Worm (Caenorhabditis elegans) whole organism, L3 larva: ENCODE measurements around the gene rpl-12.

ENCODE experiments used
- jun-1 ChIP-seq: fragments of 150-350 bp; optimal IDR thresholded peaks from 2 replicates; lab custom pipeline; 2014; ENCODE audit warnings: missing biosample characterization, missing genetic modification reagents, missing genetic modification characterization
- lin-39 ChIP-seq: fragments of 150-350 bp; optimal IDR thresholded peaks from 2 replicates; lab custom pipeline; 2018; ENCODE audit warnings: missing biosample characterization, missing genetic modification reagents, missing genetic modification characterization
- mdl-1 ChIP-seq: fragments of 150-350 bp; optimal IDR thresholded peaks from 2 replicates; lab custom pipeline; 2014; ENCODE audit warnings: missing biosample characterization, missing genetic modification characterization
- nhr-23 ChIP-seq: fragments of 150-350 bp; optimal IDR thresholded peaks from 2 replicates; lab custom pipeline; 2014; ENCODE audit warnings: missing biosample characterization, missing genetic modification reagents, missing genetic modification characterization
- nhr-237 ChIP-seq: fragments of 150-350 bp; optimal IDR thresholded peaks from 2 replicates; lab custom pipeline; 2014; ENCODE audit warnings: missing biosample characterization, missing genetic modification characterization
- nhr-76 ChIP-seq: fragments of 150-350 bp; sonication (generic microtip); optimal IDR thresholded peaks from 5 replicates; lab custom pipeline; 2014; ENCODE audit warnings: missing biosample characterization, missing genetic modification characterization
- pqm-1 ChIP-seq: fragments of 150-350 bp; optimal IDR thresholded peaks from 2 replicates; lab custom pipeline; 2017; ENCODE audit warnings: missing biosample characterization, missing genetic modification characterization, inconsistent platforms
- snpc-4 ChIP-seq: fragments of 150-350 bp; optimal IDR thresholded peaks from 2 replicates; lab custom pipeline; 2014; ENCODE audit warnings: missing biosample characterization, missing genetic modification characterization

DNA sequence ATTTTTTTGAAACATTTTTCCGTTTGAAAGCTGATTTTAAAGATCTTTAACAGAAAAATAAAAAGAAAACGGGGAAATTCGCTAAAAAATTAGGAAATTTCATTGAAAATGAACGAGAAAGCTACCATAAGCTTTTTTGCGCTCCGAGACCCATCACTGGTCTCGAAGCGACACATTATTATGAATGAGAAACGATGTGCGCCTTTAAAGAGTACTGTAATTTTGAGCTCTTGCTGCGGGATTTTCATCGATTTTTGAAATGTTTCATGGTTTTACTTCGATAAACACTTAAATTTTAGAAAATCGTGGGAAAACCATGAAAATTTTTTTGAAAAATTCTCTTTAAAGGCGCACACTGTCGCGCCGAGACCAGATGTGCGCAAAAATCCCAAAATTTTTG lies 49.8 kb upstream of the rpl-12 start:
- TF ChIP-seq mdl-1 (no peak), nhr-76 (tag; lab: Kevin White, UChicago) (no peak), jun-1 (tag; lab: Kevin White, UChicago) (no peak), pqm-1 (no peak), nhr-23 (tag; lab: Kevin White, UChicago) (no peak), nhr-237 (tag; lab: Kevin White, UChicago) (no peak), snpc-4 (tag; lab: Kevin White, UChicago) (no peak), lin-39 (tag; lab: Kevin White, UChicago) (no peak)
